Fruit fly (Drosophila melanogaster) whole organism, embryonic: ENCODE measurements around the gene CG6005.

Experiments used
- Atf3 ChIP-seq: fragments of 200-800 bp; sonication (Bioruptor generic); optimal IDR thresholded peaks from 3 replicates; lab custom pipeline; 2016; ENCODE audit warnings: missing biosample characterization, missing genetic modification characterization
- Bgb ChIP-seq: fragments of 200-800 bp; sonication (Bioruptor generic); IDR thresholded peaks from 2 replicates; pipeline ENCODE4 v1.3.6; 2022; ENCODE audit warnings: missing biosample characterization, missing genetic modification characterization; ENCODE audit not compliant: partially characterized antibody
- CG11247 ChIP-seq: fragments of 200-800 bp; sonication (Bioruptor generic); IDR thresholded peaks from 2 replicates; pipeline ENCODE4 v1.3.6; 2022; ENCODE audit warnings: missing biosample characterization, missing genetic modification characterization
- CG12391 ChIP-seq: fragments of 200-800 bp; sonication (Bioruptor generic); optimal IDR thresholded peaks from 3 replicates; lab custom pipeline; 2018; ENCODE audit warnings: missing biosample characterization, mild to moderate bottlenecking, missing genetic modification characterization, moderate library complexity
- CG13424 ChIP-seq: fragments of 200-800 bp; sonication (Bioruptor generic); optimal IDR thresholded peaks from 2 replicates; lab custom pipeline; 2019; ENCODE audit warnings: missing biosample characterization, mild to moderate bottlenecking, missing genetic modification characterization, moderate library complexity
- CG13624 ChIP-seq: fragments of 200-800 bp; sonication (Bioruptor generic); optimal IDR thresholded peaks from 2 replicates; lab custom pipeline; 2016; ENCODE audit warnings: missing biosample characterization, missing genetic modification characterization
- CG14710 ChIP-seq: fragments of 200-800 bp; sonication (Bioruptor generic); optimal IDR thresholded peaks from 3 replicates; lab custom pipeline; 2019; ENCODE audit warnings: missing biosample characterization, mild to moderate bottlenecking, missing genetic modification characterization, moderate library complexity
- CG17802 ChIP-seq: fragments of 200-800 bp; sonication (Bioruptor generic); optimal IDR thresholded peaks from 2 replicates; lab custom pipeline; 2018; ENCODE audit warnings: missing biosample characterization, mild to moderate bottlenecking, missing genetic modification characterization, moderate library complexity
- CG17912 ChIP-seq: fragments of 200-800 bp; sonication (Bioruptor generic); optimal IDR thresholded peaks from 2 replicates; lab custom pipeline; 2018; ENCODE audit warnings: missing biosample characterization, mild to moderate bottlenecking, missing genetic modification characterization
- CG2712 ChIP-seq: fragments of 200-800 bp; optimal IDR thresholded peaks from 3 replicates; lab custom pipeline; 2019; ENCODE audit warnings: missing biosample characterization, mild to moderate bottlenecking, missing genetic modification characterization, moderate library complexity
- CG30403 ChIP-seq: fragments of 200-800 bp; sonication (Bioruptor generic); optimal IDR thresholded peaks from 3 replicates; lab custom pipeline; 2016; ENCODE audit warnings: missing biosample characterization, missing genetic modification characterization
- CG31365 ChIP-seq: fragments of 200-800 bp; sonication (Bioruptor generic); optimal IDR thresholded peaks from 2 replicates; lab custom pipeline; 2018; ENCODE audit warnings: missing biosample characterization, mild to moderate bottlenecking, missing genetic modification characterization
- CG34422 ChIP-seq: fragments of 200-800 bp; sonication (Bioruptor generic); IDR thresholded peaks from 3 replicates; pipeline ENCODE4 v1.3.6; 2022; ENCODE audit warnings: missing biosample characterization, missing genetic modification characterization
- CG4404 ChIP-seq: fragments of 200-800 bp; sonication (Bioruptor generic); IDR thresholded peaks from 2 replicates; pipeline ENCODE4 v1.3.6; 2022; ENCODE audit warnings: missing biosample characterization, missing genetic modification characterization
- CG4424 ChIP-seq: fragments of 200-800 bp; sonication (Bioruptor generic); optimal IDR thresholded peaks from 3 replicates; lab custom pipeline; 2016; ENCODE audit warnings: missing biosample characterization, missing genetic modification characterization
- CG6175 ChIP-seq: fragments of 200-800 bp; sonication (Bioruptor generic); IDR thresholded peaks from 3 replicates; pipeline ENCODE4 v1.3.6; 2022; ENCODE audit warnings: missing biosample characterization, missing genetic modification characterization
- CG7372 ChIP-seq: fragments of 200-800 bp; sonication (Bioruptor generic); IDR thresholded peaks from 2 replicates; pipeline ENCODE4 v1.3.6; 2022; ENCODE audit warnings: missing biosample characterization, missing genetic modification characterization
- CG7745 ChIP-seq: fragments of 200-800 bp; sonication (Bioruptor generic); optimal IDR thresholded peaks from 2 replicates; lab custom pipeline; 2018; ENCODE audit warnings: missing biosample characterization, mild to moderate bottlenecking, missing genetic modification characterization, moderate library complexity
- CG7987 ChIP-seq: fragments of 200-800 bp; sonication (Bioruptor generic); optimal IDR thresholded peaks from 2 replicates; lab custom pipeline; 2018; ENCODE audit warnings: missing biosample characterization, mild to moderate bottlenecking, missing genetic modification characterization, moderate library complexity
- CG9876 ChIP-seq: fragments of 200-800 bp; sonication (Bioruptor generic); optimal IDR thresholded peaks from 2 replicates; lab custom pipeline; 2016; ENCODE audit warnings: missing biosample characterization, missing genetic modification characterization
- CkIIα-i1 ChIP-seq: fragments of 200-800 bp; sonication (Bioruptor generic); IDR thresholded peaks from 2 replicates; pipeline ENCODE4 v1.3.6; 2022; ENCODE audit warnings: missing biosample characterization, missing genetic modification characterization
- Dad ChIP-seq: fragments of 200-800 bp; sonication (Bioruptor generic); optimal IDR thresholded peaks from 3 replicates; lab custom pipeline; 2016; ENCODE audit warnings: missing biosample characterization, missing genetic modification characterization
- H15 ChIP-seq: fragments of 200-800 bp; sonication (Bioruptor generic); IDR thresholded peaks from 3 replicates; pipeline ENCODE4 v1.3.6; 2022; ENCODE audit warnings: missing biosample characterization, missing genetic modification characterization
- Hand ChIP-seq: fragments of 200-800 bp; sonication (Bioruptor generic); optimal IDR thresholded peaks from 2 replicates; lab custom pipeline; 2017; ENCODE audit warnings: mild to moderate bottlenecking, missing biosample characterization, missing genetic modification reagents, missing genetic modification characterization
- Hr3 ChIP-seq: fragments of 200-800 bp; sonication (Bioruptor generic); optimal IDR thresholded peaks from 3 replicates; lab custom pipeline; 2016; ENCODE audit warnings: missing biosample characterization, missing genetic modification characterization
- Mad ChIP-seq: fragments of 200-800 bp; sonication (Bioruptor generic); optimal IDR thresholded peaks from 2 replicates; lab custom pipeline; 2016; ENCODE audit warnings: missing biosample characterization, missing genetic modification characterization
- Meics ChIP-seq: fragments of 200-800 bp; sonication (Bioruptor generic); optimal IDR thresholded peaks from 2 replicates; lab custom pipeline; 2017; ENCODE audit warnings: missing biosample characterization, mild to moderate bottlenecking, missing genetic modification characterization
- Mrtf ChIP-seq: fragments of 200-800 bp; sonication (Bioruptor generic); IDR thresholded peaks from 3 replicates; pipeline ENCODE4 v1.3.6; 2022; ENCODE audit warnings: missing biosample characterization, missing genetic modification characterization
- Nf-YB ChIP-seq: fragments of 200-800 bp; sonication (Bioruptor generic); optimal IDR thresholded peaks from 3 replicates; lab custom pipeline; 2019; ENCODE audit warnings: missing biosample characterization, mild to moderate bottlenecking, missing genetic modification characterization, moderate library complexity
- Nf-YC ChIP-seq: fragments of 200-800 bp; optimal IDR thresholded peaks from 3 replicates; lab custom pipeline; 2019; ENCODE audit warnings: missing biosample characterization, mild to moderate bottlenecking, missing genetic modification characterization, moderate library complexity
- Pdp1 ChIP-seq, 2 experiments: fragments of 200-800 bp; sonication (Bioruptor generic); optimal IDR thresholded peaks; 3 replicates each; lab custom pipeline; 2016; ENCODE audit warnings: missing biosample characterization in 2 of 2, missing genetic modification characterization in 2 of 2, mild to moderate bottlenecking in 1 of 2, moderate library complexity in 1 of 2
- Sox102F ChIP-seq: fragments of 200-800 bp; sonication (Bioruptor generic); optimal IDR thresholded peaks from 2 replicates; lab custom pipeline; 2018; ENCODE audit warnings: missing biosample characterization, mild to moderate bottlenecking, missing genetic modification characterization, moderate library complexity
- Vsx1 ChIP-seq: fragments of 200-800 bp; sonication (Bioruptor generic); optimal IDR thresholded peaks from 2 replicates; lab custom pipeline; 2017; ENCODE audit warnings: missing biosample characterization, mild to moderate bottlenecking, missing genetic modification characterization, missing genetic modification reagents
- Xrp1 ChIP-seq: fragments of 200-800 bp; sonication (Bioruptor generic); IDR thresholded peaks from 2 replicates; pipeline ENCODE4 v1.3.6; 2022; ENCODE audit warnings: missing biosample characterization, missing genetic modification characterization
- ato ChIP-seq: fragments of 200-800 bp; sonication (Bioruptor generic); IDR thresholded peaks from 2 replicates; pipeline ENCODE4 v1.3.6; 2022; ENCODE audit warnings: missing biosample characterization, missing genetic modification characterization; ENCODE audit not compliant: partially characterized antibody
- bsh ChIP-seq, 2 experiments: fragments of 200-800 bp; sonication (Bioruptor generic); optimal IDR thresholded peaks; 2 replicates each; lab custom pipeline; 2017 to 2018; ENCODE audit warnings: mild to moderate bottlenecking in 2 of 2, missing biosample characterization in 2 of 2, missing genetic modification characterization in 2 of 2, moderate library complexity in 1 of 2
- chn ChIP-seq: fragments of 200-800 bp; sonication (Bioruptor generic); optimal IDR thresholded peaks from 2 replicates; lab custom pipeline; 2016; ENCODE audit warnings: missing biosample characterization, missing genetic modification characterization
- ci ChIP-seq: fragments of 200-800 bp; sonication (Bioruptor generic); IDR thresholded peaks from 3 replicates; pipeline ENCODE4 v1.3.6; 2022; ENCODE audit warnings: missing biosample characterization, missing genetic modification characterization
- da ChIP-seq: fragments of 200-800 bp; sonication (Bioruptor generic); optimal IDR thresholded peaks from 2 replicates; lab custom pipeline; 2016; ENCODE audit warnings: missing biosample characterization, missing genetic modification characterization
- gcm ChIP-seq: fragments of 200-800 bp; sonication (Bioruptor generic); optimal IDR thresholded peaks from 2 replicates; lab custom pipeline; 2019; ENCODE audit warnings: missing biosample characterization, mild to moderate bottlenecking, missing genetic modification characterization, moderate library complexity
- grn ChIP-seq: fragments of 200-800 bp; sonication (Bioruptor generic); optimal IDR thresholded peaks from 3 replicates; lab custom pipeline; 2017; ENCODE audit warnings: missing biosample characterization, missing genetic modification characterization
- ham ChIP-seq: fragments of 200-800 bp; sonication (Bioruptor generic); IDR thresholded peaks from 2 replicates; pipeline ENCODE4 v1.3.6; 2022; ENCODE audit warnings: missing biosample characterization, missing genetic modification characterization
- jing ChIP-seq: fragments of 200-800 bp; sonication (Bioruptor generic); optimal IDR thresholded peaks from 2 replicates; lab custom pipeline; 2018; ENCODE audit warnings: missing biosample characterization, mild to moderate bottlenecking, missing genetic modification characterization
- kni ChIP-seq: fragments of 200-800 bp; sonication (Bioruptor generic); optimal IDR thresholded peaks from 3 replicates; lab custom pipeline; 2017; ENCODE audit warnings: mild to moderate bottlenecking, missing biosample characterization, missing genetic modification reagents, missing genetic modification characterization
- pros ChIP-seq: fragments of 200-800 bp; sonication (Bioruptor generic); optimal IDR thresholded peaks from 3 replicates; lab custom pipeline; 2019; ENCODE audit warnings: missing biosample characterization, mild to moderate bottlenecking, missing genetic modification characterization, moderate library complexity
- seq ChIP-seq: fragments of 200-800 bp; sonication (Bioruptor generic); IDR thresholded peaks from 2 replicates; pipeline ENCODE4 v1.3.6; 2022; ENCODE audit warnings: missing biosample characterization, missing genetic modification characterization
- sug ChIP-seq: fragments of 200-800 bp; optimal IDR thresholded peaks from 2 replicates; lab custom pipeline; 2019; ENCODE audit warnings: missing biosample characterization, mild to moderate bottlenecking, missing genetic modification characterization, moderate library complexity
- tll ChIP-seq, 2 experiments: fragments of 200-800 bp in 1 of 2; fragments of >200 bp in 1 of 2; sonication (Bioruptor generic) in 1 of 2; optimal IDR thresholded peaks; 2 replicates each; lab custom pipeline; 2017 to 2019; ENCODE audit warnings: missing biosample characterization in 2 of 2, missing genetic modification characterization in 2 of 2, mild to moderate bottlenecking in 1 of 2, moderate library complexity in 1 of 2
- tup ChIP-seq: fragments of 200-800 bp; sonication (Bioruptor generic); optimal IDR thresholded peaks from 2 replicates; lab custom pipeline; 2016; ENCODE audit warnings: missing biosample characterization, mild to moderate bottlenecking, missing genetic modification characterization, moderate library complexity
- vvl ChIP-seq: fragments of 200-800 bp; sonication (Bioruptor generic); IDR thresholded peaks from 2 replicates; pipeline ENCODE4 v1.3.6; 2022; ENCODE audit warnings: missing biosample characterization, missing genetic modification characterization
- z ChIP-seq: fragments of 200-800 bp; sonication (Bioruptor generic); IDR thresholded peaks from 3 replicates; pipeline ENCODE4 v1.3.6; 2022; ENCODE audit warnings: missing biosample characterization, missing genetic modification characterization

CG6005 gene

DNA sequence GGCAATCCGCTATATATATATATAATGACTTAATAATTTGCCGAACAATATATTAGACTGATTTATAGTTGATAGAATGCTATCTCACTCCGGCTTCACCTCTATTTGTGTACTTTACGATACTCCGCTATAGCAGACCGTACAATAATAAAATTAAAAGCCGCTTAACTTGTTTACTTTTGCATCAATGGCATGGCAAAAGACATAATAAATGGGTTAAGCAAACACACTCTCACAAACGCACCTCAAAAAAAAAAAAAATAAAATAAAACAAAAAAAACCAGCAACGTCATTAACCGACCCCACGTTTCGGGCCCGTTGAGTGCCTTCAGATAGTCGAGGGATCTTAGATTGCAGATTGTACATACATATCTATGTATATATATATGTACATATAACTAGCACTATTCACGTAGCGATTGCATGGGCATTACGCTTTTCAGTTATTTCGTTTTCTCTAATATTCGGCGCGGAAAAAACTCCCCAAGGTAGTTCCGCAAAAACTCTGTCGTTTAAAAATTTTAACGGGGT is 44.1 kb upstream of the CG6005 start (continued):
- peak in 1 of 2 experiments; percentile 11 for TF ChIP-seq Pdp1 (GFP tag; optimal IDR thresholded peaks at IDR 0.05; lab: Kevin White, UChicago)
- no peak for TF ChIP-seq CG13624 (GFP tag; lab: Kevin White, UChicago)
- TF ChIP-seq vvl, result no peak
- TF ChIP-seq CG9876, result no peak
- no peak for TF ChIP-seq ham
- TF ChIP-seq CG2712 (tag; lab: Kevin White, UChicago), result no peak
- no peak for TF ChIP-seq Meics
- TF ChIP-seq Bgb, result no peak
- TF ChIP-seq CG7987 (GFP tag; lab: Kevin White, UChicago), result no peak
- no peak for TF ChIP-seq CkIIα-i1
- TF ChIP-seq CG17802 (tag; lab: Kevin White, UChicago), result no peak
- TF ChIP-seq Vsx1, result peak; percentile 34
- TF ChIP-seq CG17912 (GFP tag; lab: Kevin White, UChicago), result no peak
- TF ChIP-seq CG30403 (GFP tag; lab: Kevin White, UChicago), result no peak
- no peak for TF ChIP-seq CG31365 (tag; lab: Kevin White, UChicago)
- no peak for TF ChIP-seq z
- TF ChIP-seq gcm, result no peak
- peak; percentile 88 for TF ChIP-seq grn (GFP tag; lab: Kevin White, UChicago)
- 0 out of 3 replicates have a peak, but pooled peaks have one; percentile 50 for TF ChIP-seq ci (GFP tag; lab: Robert Waterston, UW)
- TF ChIP-seq CG7745 (tag; lab: Kevin White, UChicago), result no peak
- peak; percentile 3 for TF ChIP-seq tup (GFP tag; lab: Kevin White, UChicago)
- TF ChIP-seq CG34422 (GFP tag; lab: Robert Waterston, UW), result no peak
- TF ChIP-seq Dad (GFP tag; lab: Kevin White, UChicago), result no peak
- peak; percentile 57 for TF ChIP-seq sug (tag; lab: Kevin White, UChicago)
- no peak for TF ChIP-seq Hand (GFP tag; lab: Kevin White, UChicago)
- TF ChIP-seq Hr3, result no peak
- TF ChIP-seq Mrtf, result no peak
- no peak for TF ChIP-seq Xrp1
- no peak for TF ChIP-seq CG7372 (GFP tag; lab: Robert Waterston, UW)
- no peak for TF ChIP-seq Mad (GFP tag; lab: Kevin White, UChicago)
- no peak for TF ChIP-seq bsh (GFP tag; optimal IDR thresholded peaks at IDR 0.05; lab: Kevin White, UChicago)
- no peak for TF ChIP-seq seq (GFP tag; lab: Robert Waterston, UW)
- no peak for TF ChIP-seq CG6175
- TF ChIP-seq CG12391, result no peak
- no peak for TF ChIP-seq jing (GFP tag; lab: Kevin White, UChicago)
- no peak for TF ChIP-seq pros (GFP tag; lab: Kevin White, UChicago)
- TF ChIP-seq Atf3 (GFP tag; lab: Kevin White, UChicago), result no peak
- TF ChIP-seq ato (GFP tag; lab: Robert Waterston, UW), result no peak
- no peak for TF ChIP-seq Nf-YB (GFP tag; lab: Kevin White, UChicago)
- TF ChIP-seq CG14710 (tag; lab: Kevin White, UChicago), result no peak
- TF ChIP-seq CG11247, result no peak
- TF ChIP-seq Sox102F (GFP tag; lab: Kevin White, UChicago), result no peak
- TF ChIP-seq da, result no peak
- TF ChIP-seq CG4404 (GFP tag; lab: Robert Waterston, UW), result no peak
- TF ChIP-seq CG13424 (tag; lab: Kevin White, UChicago), result no peak
- no peak for TF ChIP-seq H15 (GFP tag; lab: Robert Waterston, UW)
- no peak for TF ChIP-seq Nf-YC
- TF ChIP-seq kni (GFP tag; lab: Kevin White, UChicago), result no peak
- TF ChIP-seq chn (GFP tag; lab: Kevin White, UChicago), result no peak
- TF ChIP-seq tll (GFP tag; optimal IDR thresholded peaks at IDR 0.05; lab: Kevin White, UChicago), result no peak
- no peak for TF ChIP-seq CG4424 (GFP tag; lab: Kevin White, UChicago)
